Fruit fly (Drosophila melanogaster) S2 (cell line): ENCODE measurements around the gene betaTub97EF.

Experiments
- CG8478 ChIP-seq: fragments of >200 bp; optimal IDR thresholded peaks from 2 replicates; lab custom pipeline; 2018
- CTCF ChIP-seq, 2 experiments: fragments of >200 bp; optimal IDR thresholded peaks; 2 replicates each; lab custom pipeline; 2018

betaTub97EF gene

dm6 chr3R:27957967-27958366 is 30.2 kb downstream of the betaTub97EF start:
- TF ChIP-seq CTCF (optimal IDR thresholded peaks at IDR 0.05; lab: Kevin White, UChicago) (no peak), CG8478 (no peak)

dm6 chr3R:27954533-27954932 is 33.7 kb downstream of the betaTub97EF start, which contains the start of gene Nep7:
Nep7 (plus strand) TSS chr3R:27954917.
- no peak for TF ChIP-seq CTCF (optimal IDR thresholded peaks at IDR 0.05; lab: Kevin White, UChicago)
- no peak for TF ChIP-seq CG8478

dm6 chr3R:27953890-27954289 is 34.3 kb downstream of the betaTub97EF start, which contains the start of gene CG4951:
CG4951 (minus strand) TSS chr3R:27954112.
- TF ChIP-seq CTCF (optimal IDR thresholded peaks at IDR 0.05; lab: Kevin White, UChicago) (no peak), CG8478 (no peak)

- TF ChIP-seq CTCF (optimal IDR thresholded peaks at IDR 0.05; lab: Kevin White, UChicago) (no peak), CG8478 (no peak)
Measured at dm6 chr3R:27948421-27948906, 39.7 kb downstream of the betaTub97EF start, which contains the start of gene Gp93. Gp93 (plus strand) TSS chr3R:27948711.

- peak in 1 of 2 experiments; percentile 18 for TF ChIP-seq CTCF (optimal IDR thresholded peaks at IDR 0.05; lab: Kevin White, UChicago)
- TF ChIP-seq CG8478: no peak
Measured at dm6 chr3R:27947682-27948245, 40.4 kb downstream of the betaTub97EF start, which contains the start of gene mfrn. mfrn (minus strand) TSS chr3R:27948021.

dm6 chr3R:27946555-27947204 is 41.5 kb downstream of the betaTub97EF start:
- no peak for TF ChIP-seq CG8478
- TF ChIP-seq CTCF (optimal IDR thresholded peaks at IDR 0.05; lab: Kevin White, UChicago): no peak

- TF ChIP-seq CTCF (optimal IDR thresholded peaks at IDR 0.05; lab: Kevin White, UChicago) (no peak), CG8478 (no peak)
Measured at dm6 chr3R:27945398-27945797, 42.8 kb downstream of the betaTub97EF start.

- TF ChIP-seq CTCF (optimal IDR thresholded peaks at IDR 0.05; lab: Kevin White, UChicago) (no peak), CG8478 (no peak)
Measured at dm6 chr3R:27937752-27938694, 50.2 kb downstream of the betaTub97EF start, which contains the start of the genes NSD and BOD1. NSD (minus strand) TSS chr3R:27937853. BOD1 (plus strand) TSS chr3R:27938245.

- TF ChIP-seq CTCF (optimal IDR thresholded peaks at IDR 0.05; lab: Kevin White, UChicago) (no peak), CG8478 (no peak)
Measured at dm6 chr3R:27931461-27931860, 56.7 kb downstream of the betaTub97EF start.

dm6 chr3R:27928984-27929924 is 58.9 kb downstream of the betaTub97EF start:
- TF ChIP-seq CTCF (optimal IDR thresholded peaks at IDR 0.05; lab: Kevin White, UChicago) (no peak), CG8478 (no peak)

- TF ChIP-seq CTCF (optimal IDR thresholded peaks at IDR 0.05; lab: Kevin White, UChicago) (no peak), CG8478 (no peak)
Measured at dm6 chr3R:27928140-27928539, 60.0 kb downstream of the betaTub97EF start, which contains the start of gene nenya. nenya (minus strand) TSS chr3R:27928174.

- no peak for TF ChIP-seq CG8478
- no peak for TF ChIP-seq CTCF (optimal IDR thresholded peaks at IDR 0.05; lab: Kevin White, UChicago)
Measured at dm6 chr3R:27926738-27927215, 61.4 kb downstream of the betaTub97EF start.

- TF ChIP-seq CTCF (optimal IDR thresholded peaks at IDR 0.05; lab: Kevin White, UChicago) (no peak), CG8478 (no peak)
Measured at dm6 chr3R:27925971-27926533, 62.1 kb downstream of the betaTub97EF start.
